Worm (Caenorhabditis elegans): Measurements from ENCODE around the gene srg-22.

- TF ChIP-seq lsy-2 (tag; optimal IDR thresholded peaks at IDR 0.05) (no peak), daf-16 (GFP tag; optimal IDR thresholded peaks at IDR 0.05) (no peak), daf-16 (tag; optimal IDR thresholded peaks at IDR 0.05) (no peak), fos-1 (tag; optimal IDR thresholded peaks at IDR 0.05) (no peak), zag-1 (tag; optimal IDR thresholded peaks at IDR 0.05) (no peak), vab-7 (GFP tag; IDR thresholded peaks at IDR 0.05) (no peak), F44E2.7 (GFP tag; IDR thresholded peaks at IDR 0.05) (no peak), fkh-10 (GFP tag; optimal IDR thresholded peaks at IDR 0.05) (no peak)
Observed at ce11 chrII:3056266-3056872, 36.9 kb downstream of the srg-22 start, which contains the start of gene lin-8.
